Fruit fly (Drosophila melanogaster) Kc167 (cell line): ENCODE results near the gene Mgat2.

Source experiments
- Myc ChIP-seq: fragments of >200 bp; optimal IDR thresholded peaks from 2 replicates; lab custom pipeline; 2017; ENCODE audit warnings: missing external identifiers
- ttk ChIP-seq: sonication (Bioruptor generic); optimal IDR thresholded peaks from 2 replicates; lab custom pipeline; 2017; ENCODE audit warnings: missing external identifiers

- TF ChIP-seq ttk (no peak), Myc (lab: Kevin White, UChicago) (no peak)
These were observed 37.9 kb upstream of the Mgat2 start for dm6 chr3R:30059944-30060343.
